Worm (Caenorhabditis elegans): ENCODE results near the gene F09C8.2.

DNA sequence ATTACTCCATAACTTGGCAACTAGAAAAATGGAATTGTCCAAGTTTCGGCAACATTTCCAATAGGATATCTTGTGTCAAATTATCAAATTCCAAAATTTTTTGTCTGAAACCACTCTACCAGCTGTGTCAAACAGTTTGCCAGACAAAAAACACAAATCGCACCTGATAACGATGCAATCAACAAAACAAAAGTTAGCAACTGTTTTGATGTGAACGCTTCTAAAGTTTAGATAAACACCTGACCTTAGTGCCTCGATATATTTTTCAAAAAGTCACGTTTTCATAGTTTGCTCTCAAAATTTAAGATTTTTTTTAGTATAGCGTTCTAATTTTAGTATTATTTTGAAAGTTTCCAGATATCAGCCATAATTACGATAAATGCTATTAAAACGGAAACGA, 4.5 kb upstream of the F09C8.2 start:
- TF ChIP-seq unc-30 (tag; optimal IDR thresholded peaks at IDR 0.05) (no peak), tbx-2 (tag; optimal IDR thresholded peaks at IDR 0.05) (no peak), nhr-90 (tag; optimal IDR thresholded peaks at IDR 0.05; ENCODE audit: poor library complexity) (no peak), sptf-1 (tag; optimal IDR thresholded peaks at IDR 0.05) (no peak), lsy-2 (tag; optimal IDR thresholded peaks at IDR 0.05) (no peak), nhr-28 (tag; optimal IDR thresholded peaks at IDR 0.05) (no peak), ztf-4 (tag; optimal IDR thresholded peaks at IDR 0.05) (no peak), pqm-1 (tag; optimal IDR thresholded peaks at IDR 0.05) (no peak), nhr-11 (tag; optimal IDR thresholded peaks at IDR 0.05) (no peak), fos-1 (tag; optimal IDR thresholded peaks at IDR 0.05) (no peak), elt-2 (tag; optimal IDR thresholded peaks at IDR 0.05) (no peak), ces-1 (GFP tag; optimal IDR thresholded peaks at IDR 0.05) (no peak), xbp-1 (tag; optimal IDR thresholded peaks at IDR 0.05) (no peak)

Data from whole organism, L1 larva.